Worm (Caenorhabditis elegans): ENCODE results near the gene idpp-6.

DNA sequence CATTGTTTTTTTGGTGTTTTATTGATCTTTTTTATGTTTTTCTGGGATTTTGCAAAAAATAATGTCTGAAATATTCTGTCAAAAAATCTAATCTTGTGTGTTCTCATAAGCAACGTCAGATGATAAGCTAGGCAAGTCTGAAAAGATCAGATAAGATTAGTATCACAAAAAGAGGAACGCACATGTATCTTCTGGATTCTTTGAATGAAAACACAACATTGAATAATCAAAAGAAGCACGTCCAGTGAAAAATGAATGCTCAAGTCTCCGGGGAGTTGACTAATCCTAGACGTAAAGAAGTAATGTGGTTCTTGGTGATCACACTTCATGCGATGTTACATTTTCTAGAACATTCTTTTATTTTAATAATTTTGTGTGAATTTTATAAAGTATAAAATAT, 22.5 kb downstream of the idpp-6 start:
- no peak for TF ChIP-seq ceh-13 (GFP tag; optimal IDR thresholded peaks at IDR 0.05)
- no peak for TF ChIP-seq hmbx-1 (tag; optimal IDR thresholded peaks at IDR 0.05)
- no peak for TF ChIP-seq ama-1 (optimal IDR thresholded peaks at IDR 0.05)
- no peak for TF ChIP-seq hnd-1 (tag; optimal IDR thresholded peaks at IDR 0.05)
- no peak for TF ChIP-seq tbx-11 (GFP tag; IDR thresholded peaks at IDR 0.05)

Measured in whole organism, early embryonic.